Fruit fly (Drosophila melanogaster): ENCODE results near the gene CG17075.

Gene CG17075

DNA sequence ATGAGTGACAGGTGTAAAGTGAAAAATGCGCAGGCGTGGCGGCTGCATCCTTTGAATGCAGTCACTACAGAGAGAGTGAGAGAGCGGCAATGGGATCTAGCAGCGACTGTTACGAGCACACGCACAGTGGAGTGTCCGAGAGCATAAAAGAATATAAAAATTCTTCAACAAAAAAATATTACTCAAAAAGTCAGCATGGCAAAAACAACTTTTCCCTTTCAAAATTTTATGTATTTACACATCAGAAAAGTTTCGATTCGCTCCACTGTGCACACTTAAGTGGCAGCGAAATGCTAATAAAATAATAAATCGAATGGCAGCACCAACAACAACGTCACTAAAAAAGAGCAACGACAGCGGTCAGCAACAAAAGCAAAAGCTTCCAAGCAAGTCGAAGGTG, 44.0 kb downstream of the CG17075 start (continued):
- TF ChIP-seq pum (GFP tag; optimal IDR thresholded peaks at IDR 0.05) (peak; percentile 84), CG11696 (GFP tag; IDR thresholded peaks at IDR 0.05) (peak; percentile 83), CG10959 (GFP tag; IDR thresholded peaks at IDR 0.05) (peak; percentile 91), D (optimal IDR thresholded peaks at IDR 0.05) (no peak), D (GFP tag; optimal IDR thresholded peaks at IDR 0.05) (peak; percentile 85), Hr51 (GFP tag; optimal IDR thresholded peaks at IDR 0.05) (peak; percentile 54 to 85), MBD-R2 (GFP tag; IDR thresholded peaks at IDR 0.05) (peak; percentile 46), CoRest (tag; optimal IDR thresholded peaks at IDR 0.05) (peak; percentile 78), yki (optimal IDR thresholded peaks at IDR 0.05) (no peak), vvl (GFP tag; IDR thresholded peaks at IDR 0.05) (peak; percentile 97), NfI (GFP tag; optimal IDR thresholded peaks at IDR 0.05) (peak; percentile 76), corto (GFP tag; optimal IDR thresholded peaks at IDR 0.05) (peak; percentile 77), tap (tag; optimal IDR thresholded peaks at IDR 0.05) (peak; percentile 76), chn (GFP tag; optimal IDR thresholded peaks at IDR 0.05) (peak; percentile 94), pan (optimal IDR thresholded peaks at IDR 0.05) (no peak), pan (GFP tag; optimal IDR thresholded peaks at IDR 0.05 in 1 of 2, IDR thresholded peaks at IDR 0.05 in 1 of 2) (peak in 1 of 2 experiments; percentile 95), CG10366 (GFP tag; IDR thresholded peaks at IDR 0.05) (peak; percentile 87), gem (tag; optimal IDR thresholded peaks at IDR 0.05) (peak; percentile 91), tup (GFP tag; optimal IDR thresholded peaks at IDR 0.05) (peak; percentile 81), CG10543 (GFP tag; optimal IDR thresholded peaks at IDR 0.05) (no peak), Taf1 (GFP tag; IDR thresholded peaks at IDR 0.05) (0 out of 2 replicates have a peak, but pooled peaks have one; percentile 16), CG1529 (GFP tag; optimal IDR thresholded peaks at IDR 0.05) (peak; percentile 87), Opbp (GFP tag; IDR thresholded peaks at IDR 0.05; ENCODE audit: partially characterized antibody) (no peak), Rfx (GFP tag; IDR thresholded peaks at IDR 0.05) (peak; percentile 79), C15 (GFP tag; IDR thresholded peaks at IDR 0.05) (peak; percentile 21; the same call in 1 of the 3 replicates), CG4328 (GFP tag; optimal IDR thresholded peaks at IDR 0.05) (no peak), CG4730 (GFP tag; IDR thresholded peaks at IDR 0.05) (peak; percentile 81), CG1024 (GFP tag; IDR thresholded peaks at IDR 0.05) (peak; percentile 88), CG10321 (GFP tag; IDR thresholded peaks at IDR 0.05) (peak; percentile 64), CG12155 (GFP tag; optimal IDR thresholded peaks at IDR 0.05) (peak; percentile 71), sug (tag; optimal IDR thresholded peaks at IDR 0.05) (no peak), HHEX (GFP tag; optimal IDR thresholded peaks at IDR 0.05) (peak; percentile 74), CG12299 (tag; optimal IDR thresholded peaks at IDR 0.05) (peak; percentile 23), Deaf1 (tag; optimal IDR thresholded peaks at IDR 0.05) (no peak), rib (GFP tag; IDR thresholded peaks at IDR 0.05) (peak; percentile 25; the same call in 1 of the 2 replicates), H15 (GFP tag; IDR thresholded peaks at IDR 0.05) (peak; percentile 88), tna (GFP tag; IDR thresholded peaks at IDR 0.05; ENCODE audit: partially characterized antibody) (no peak), Antp (GFP tag; optimal IDR thresholded peaks at IDR 0.05) (peak; percentile 85), CG4360 (GFP tag; IDR thresholded peaks at IDR 0.05) (peak; percentile 81), chm (GFP tag; IDR thresholded peaks at IDR 0.05) (peak; percentile 96), caup (GFP tag; optimal IDR thresholded peaks at IDR 0.05; ENCODE audit: severe bottlenecking) (peak; percentile 76), MESR4 (GFP tag; optimal IDR thresholded peaks at IDR 0.05) (no peak), CG8281 (tag; optimal IDR thresholded peaks at IDR 0.05) (peak; percentile 48), nerfin-2 (GFP tag; IDR thresholded peaks at IDR 0.05; ENCODE audit: partially characterized antibody) (no peak), danr (GFP tag; IDR thresholded peaks at IDR 0.05) (peak; percentile 67), dan (GFP tag; IDR thresholded peaks at IDR 0.05) (no peak; the same call in 1 of the 2 replicates), Usf (GFP tag; optimal IDR thresholded peaks at IDR 0.05) (peak; percentile 26), Scr (GFP tag; IDR thresholded peaks at IDR 0.05; ENCODE audit: partially characterized antibody) (no peak), CG9797 (GFP tag; optimal IDR thresholded peaks at IDR 0.05) (peak; percentile 27), Oli (tag; optimal IDR thresholded peaks at IDR 0.05) (peak; percentile 88), kni (GFP tag; optimal IDR thresholded peaks at IDR 0.05) (no peak)
